Worm (Caenorhabditis elegans) whole organism, L4 larva: ENCODE results near the gene efhc-1.

Experiments used
- F10B5.3 ChIP-seq: sonication (generic microtip); optimal IDR thresholded peaks from 2 replicates; lab custom pipeline; 2016; ENCODE audit warnings: mild to moderate bottlenecking, missing genetic modification characterization, missing compliant biosample characterization
- F37D6.2 ChIP-seq: sonication (generic microtip); optimal IDR thresholded peaks from 2 replicates; lab custom pipeline; 2016; ENCODE audit warnings: mild to moderate bottlenecking, missing genetic modification characterization, missing compliant biosample characterization
- T20F7.1 ChIP-seq: fragments of 200-800 bp; sonication (Bioruptor generic); optimal IDR thresholded peaks from 2 replicates; lab custom pipeline; 2018; ENCODE audit warnings: mild to moderate bottlenecking, missing genetic modification characterization, missing compliant biosample characterization
- T26A8.4 ChIP-seq: fragments of 200-800 bp; sonication (Bioruptor generic); IDR thresholded peaks from 2 replicates; pipeline ENCODE4 v1.3.6; 2022; ENCODE audit warnings: missing genetic modification characterization, missing compliant biosample characterization
- aha-1 ChIP-seq: fragments of 150-350 bp; peaks from one replicate; lab custom pipeline; 2014; ENCODE audit warnings: missing biosample characterization, missing genetic modification characterization
- ama-1 ChIP-seq: fragments of 150-350 bp; optimal IDR thresholded peaks from 2 replicates; lab custom pipeline; 2014; ENCODE audit warnings: inconsistent platforms, mixed read lengths
- ceh-20 ChIP-seq: fragments of 200-800 bp; sonication (Bioruptor generic); IDR thresholded peaks from 2 replicates; pipeline ENCODE4 v1.3.6; 2022; ENCODE audit warnings: missing genetic modification reagents, missing genetic modification characterization, missing compliant biosample characterization
- ceh-32 ChIP-seq: sonication (generic microtip); optimal IDR thresholded peaks from 2 replicates; lab custom pipeline; 2016; ENCODE audit warnings: mild to moderate bottlenecking, missing genetic modification characterization, missing compliant biosample characterization; ENCODE audit not compliant: poor library complexity
- ceh-82 ChIP-seq: sonication (generic microtip); optimal IDR thresholded peaks from 2 replicates; lab custom pipeline; 2017; ENCODE audit warnings: missing biosample characterization, missing genetic modification characterization
- ces-1 ChIP-seq: fragments of 150-350 bp; sonication (generic microtip); optimal IDR thresholded peaks from 4 replicates; lab custom pipeline; 2014; ENCODE audit warnings: missing biosample characterization, missing genetic modification reagents, missing genetic modification characterization
- ctbp-1 ChIP-seq: fragments of 200-800 bp; sonication (Bioruptor generic); IDR thresholded peaks from 2 replicates; pipeline ENCODE4 v1.3.6; 2022; ENCODE audit warnings: missing genetic modification reagents, missing genetic modification characterization, missing compliant biosample characterization
- dve-1 ChIP-seq: sonication (generic microtip); optimal IDR thresholded peaks from 2 replicates; lab custom pipeline; 2017; ENCODE audit warnings: antibody characterized with exemption, mild to moderate bottlenecking, missing genetic modification characterization, missing compliant biosample characterization; ENCODE audit not compliant: insufficient read depth
- egl-27 ChIP-seq: sonication (generic microtip); optimal IDR thresholded peaks from 3 replicates; lab custom pipeline; 2017; ENCODE audit warnings: missing biosample characterization, missing genetic modification reagents, missing genetic modification characterization
- egl-43 ChIP-seq: fragments of 200-800 bp; sonication (Bioruptor generic); IDR thresholded peaks from 2 replicates; pipeline ENCODE4 v1.3.6; 2022; ENCODE audit warnings: missing genetic modification reagents, missing genetic modification characterization, missing compliant biosample characterization
- fkh-10 ChIP-seq: fragments of 150-350 bp; optimal IDR thresholded peaks from 2 replicates; lab custom pipeline; 2014; ENCODE audit warnings: missing biosample characterization, missing genetic modification reagents, missing genetic modification characterization
- gei-8 ChIP-seq: fragments of 200-800 bp; sonication (Bioruptor generic); optimal IDR thresholded peaks from 2 replicates; lab custom pipeline; 2018; ENCODE audit warnings: mild to moderate bottlenecking, missing genetic modification characterization, missing compliant biosample characterization
- hif-1 ChIP-seq, 2 experiments: sonication (generic microtip); optimal IDR thresholded peaks; 2 replicates each; lab custom pipeline; 2016 to 2017; ENCODE audit warnings: missing compliant biosample characterization in 2 of 2, missing genetic modification characterization in 2 of 2, missing genetic modification reagents in 2 of 2, missing genotype in 2 of 2, mild to moderate bottlenecking in 1 of 2
- hlh-11 ChIP-seq: fragments of 200-800 bp; sonication (Bioruptor generic); optimal IDR thresholded peaks from 2 replicates; lab custom pipeline; 2018; ENCODE audit warnings: mild to moderate bottlenecking, missing genetic modification characterization, missing compliant biosample characterization
- hlh-30 ChIP-seq: sonication (generic microtip); optimal IDR thresholded peaks from 2 replicates; lab custom pipeline; 2017; ENCODE audit warnings: antibody characterized with exemption, mild to moderate bottlenecking, missing genetic modification characterization, missing compliant biosample characterization; ENCODE audit not compliant: insufficient read depth
- lim-7 ChIP-seq: fragments of 200-800 bp; sonication (Bioruptor generic); IDR thresholded peaks from 2 replicates; pipeline ENCODE4 v1.3.6; 2022; ENCODE audit warnings: missing genetic modification characterization, missing compliant biosample characterization
- lin-1 ChIP-seq: fragments of 200-800 bp; sonication (Bioruptor generic); IDR thresholded peaks from 2 replicates; pipeline ENCODE4 v1.3.6; 2022; ENCODE audit warnings: missing genetic modification reagents, missing genetic modification characterization, missing compliant biosample characterization
- lin-13 ChIP-seq: fragments of 150-350 bp; optimal IDR thresholded peaks from 2 replicates; lab custom pipeline; 2014; ENCODE audit warnings: missing biosample characterization, missing genetic modification reagents, missing genetic modification characterization
- lin-38 ChIP-seq: fragments of 200-800 bp; sonication (Bioruptor generic); IDR thresholded peaks from 2 replicates; pipeline ENCODE4 v1.3.6; 2022; ENCODE audit warnings: missing genetic modification reagents, missing genetic modification characterization, missing compliant biosample characterization
- lsy-2 ChIP-seq, 2 experiments: fragments of 150-350 bp in 1 of 2; sonication (generic microtip) in 1 of 2; optimal IDR thresholded peaks; 2 replicates each; lab custom pipeline; 2014 to 2017; ENCODE audit warnings: missing biosample characterization in 2 of 2, missing genetic modification characterization in 2 of 2
- madf-9 ChIP-seq: fragments of 200-800 bp; sonication (Bioruptor generic); conservative IDR thresholded peaks from 2 replicates; pipeline ENCODE4 v1.3.6; 2022; ENCODE audit warnings: missing genetic modification reagents, missing genetic modification characterization, missing compliant biosample characterization
- mdl-1 ChIP-seq, 2 experiments: fragments of 150-350 bp in 1 of 2; sonication (generic microtip) in 1 of 2; optimal IDR thresholded peaks; 2 replicates each; lab custom pipeline; 2014 to 2017; ENCODE audit warnings: missing biosample characterization in 2 of 2, missing genetic modification characterization in 2 of 2
- mes-2 ChIP-seq: sonication (generic microtip); optimal IDR thresholded peaks from 2 replicates; lab custom pipeline; 2016; ENCODE audit warnings: missing genotype, mild to moderate bottlenecking, missing genetic modification characterization, missing compliant biosample characterization; ENCODE audit not compliant: poor library complexity, severe bottlenecking
- mxl-2 ChIP-seq: fragments of 200-800 bp; sonication (Bioruptor generic); conservative IDR thresholded peaks from 2 replicates; pipeline ENCODE4 v1.3.6; 2022; ENCODE audit warnings: missing genetic modification reagents, missing genetic modification characterization, missing compliant biosample characterization
- mxl-3 ChIP-seq: fragments of 200-800 bp; sonication (Bioruptor generic); optimal IDR thresholded peaks from 2 replicates; lab custom pipeline; 2018; ENCODE audit warnings: mild to moderate bottlenecking, missing genetic modification characterization, missing compliant biosample characterization
- nhr-102 ChIP-seq: sonication (generic microtip); optimal IDR thresholded peaks from 2 replicates; lab custom pipeline; 2016; ENCODE audit warnings: mild to moderate bottlenecking, missing genetic modification characterization, moderate library complexity, missing compliant biosample characterization
- nhr-11 ChIP-seq: fragments of 150-350 bp; optimal IDR thresholded peaks from 2 replicates; lab custom pipeline; 2014; ENCODE audit warnings: missing biosample characterization, missing genetic modification characterization
- nhr-28 ChIP-seq: fragments of 150-350 bp; optimal IDR thresholded peaks from 2 replicates; lab custom pipeline; 2014; ENCODE audit warnings: missing biosample characterization, missing genetic modification characterization
- nhr-6 ChIP-seq: fragments of 150-350 bp; optimal IDR thresholded peaks from 2 replicates; lab custom pipeline; 2014; ENCODE audit warnings: missing biosample characterization, missing genetic modification characterization
- nhr-77 ChIP-seq: fragments of 150-350 bp; optimal IDR thresholded peaks from 2 replicates; lab custom pipeline; 2014; ENCODE audit warnings: missing biosample characterization, missing genetic modification characterization
- php-3 ChIP-seq: fragments of 200-800 bp; sonication (Bioruptor generic); IDR thresholded peaks from 2 replicates; pipeline ENCODE4 v1.3.6; 2022; ENCODE audit warnings: missing genetic modification reagents, missing genetic modification characterization, missing compliant biosample characterization
- rbr-2 ChIP-seq: sonication (generic microtip); optimal IDR thresholded peaks from 2 replicates; lab custom pipeline; 2016; ENCODE audit warnings: missing genotype, missing genetic modification characterization, missing compliant biosample characterization
- saeg-2 ChIP-seq: fragments of 200-800 bp; sonication (Bioruptor generic); IDR thresholded peaks from 2 replicates; pipeline ENCODE4 v1.3.6; 2022; ENCODE audit warnings: missing genetic modification reagents, missing genetic modification characterization, missing compliant biosample characterization
- set-16 ChIP-seq: fragments of 200-800 bp; sonication (Bioruptor generic); IDR thresholded peaks from 2 replicates; pipeline ENCODE4 v1.3.6; 2022; ENCODE audit warnings: missing genetic modification reagents, missing genetic modification characterization, missing compliant biosample characterization
- snpc-1.2 ChIP-seq: fragments of 200-800 bp; sonication (Bioruptor generic); IDR thresholded peaks from 2 replicates; pipeline ENCODE4 v1.3.6; 2022; ENCODE audit warnings: missing genetic modification reagents, missing genetic modification characterization, missing compliant biosample characterization
- snpc-4 ChIP-seq: fragments of 150-350 bp; optimal IDR thresholded peaks from 2 replicates; lab custom pipeline; 2014; ENCODE audit warnings: missing biosample characterization, missing genetic modification characterization
- tra-1 ChIP-seq: fragments of 200-800 bp; sonication (Bioruptor generic); IDR thresholded peaks from 2 replicates; pipeline ENCODE4 v1.3.6; 2022; ENCODE audit warnings: missing genetic modification reagents, missing genetic modification characterization, missing compliant biosample characterization
- unc-39 ChIP-seq: sonication (generic microtip); optimal IDR thresholded peaks from 2 replicates; lab custom pipeline; 2017; ENCODE audit warnings: missing biosample characterization, missing genetic modification characterization
- unc-62 ChIP-seq, 3 experiments: fragments of 150-350 bp in 1 of 3; sonication (generic microtip); optimal IDR thresholded peaks in 2 of 3; peaks in 1 of 3; 1 replicate in 1 of 3; 2 replicates in 2 of 3; lab custom pipeline; 2014 to 2017; ENCODE audit warnings: missing biosample characterization in 3 of 3, missing genetic modification characterization in 3 of 3, missing genetic modification reagents in 3 of 3, missing genotype in 1 of 3
- zfp-2 ChIP-seq: sonication (generic microtip); optimal IDR thresholded peaks from 2 replicates; lab custom pipeline; 2016; ENCODE audit warnings: mild to moderate bottlenecking, missing genetic modification characterization, missing compliant biosample characterization
- zip-2 ChIP-seq: fragments of 150-350 bp; optimal IDR thresholded peaks from 2 replicates; lab custom pipeline; 2014; ENCODE audit warnings: missing biosample characterization, missing genetic modification characterization
- ztf-11 ChIP-seq: fragments of 150-350 bp; optimal IDR thresholded peaks from 2 replicates; lab custom pipeline; 2014; ENCODE audit warnings: missing biosample characterization, missing genetic modification characterization

The efhc-1 gene

DNA sequence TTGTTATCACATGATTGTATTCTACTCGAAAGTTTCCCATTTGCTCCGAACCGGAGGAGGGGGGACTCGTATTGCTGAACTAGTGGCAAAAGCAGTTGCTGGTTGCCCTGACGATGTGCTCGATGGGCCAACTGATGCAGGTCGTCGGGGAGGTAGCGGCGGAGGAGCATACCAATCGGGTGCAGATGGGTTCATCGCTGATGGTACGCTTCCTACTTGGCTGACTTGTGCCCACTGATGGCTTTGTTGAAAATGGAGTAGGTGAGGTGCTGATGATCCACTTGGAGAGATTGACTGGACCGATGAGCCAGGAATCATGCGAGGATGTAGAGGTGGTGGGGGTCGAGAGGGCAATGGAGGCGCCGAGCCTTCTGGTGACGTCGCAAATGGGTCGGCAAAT is 15.4 kb downstream of the efhc-1 start:
- TF ChIP-seq saeg-2 (GFP tag; lab: Robert Waterston, UW) (no peak), egl-43 (0 out of 2 replicates have a peak, but pooled peaks have one; percentile 39), snpc-1.2 (GFP tag; lab: Robert Waterston, UW) (no peak), set-16 (GFP tag; lab: Robert Waterston, UW) (peak; percentile 66), hlh-30 (no peak)

DNA sequence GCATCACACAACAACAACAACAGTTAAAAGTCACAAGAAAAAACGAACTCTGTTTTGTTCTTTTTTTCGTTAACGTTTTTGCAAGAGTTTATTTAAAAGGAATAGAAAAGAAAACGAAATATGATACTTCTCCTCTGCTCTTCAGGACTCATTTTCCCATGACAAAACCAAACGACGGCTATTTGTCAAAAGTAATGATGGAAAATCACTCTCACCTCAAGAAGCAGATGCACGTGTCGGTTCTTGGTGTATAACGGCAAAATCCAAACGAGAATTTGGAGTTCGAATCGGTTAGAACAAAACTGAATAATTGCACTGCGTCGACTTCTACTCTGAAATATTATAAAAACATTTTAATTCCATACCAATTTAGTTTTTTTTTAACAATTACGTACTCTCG is 18.8 kb downstream of the efhc-1 start:
- TF ChIP-seq saeg-2 (GFP tag; lab: Robert Waterston, UW), result no peak
- TF ChIP-seq snpc-4 (tag; lab: Kevin White, UChicago), result no peak
- TF ChIP-seq rbr-2, result no peak
- no peak for TF ChIP-seq hlh-11 (tag; lab: Kevin White, UChicago)
- TF ChIP-seq ces-1 (GFP tag; lab: Kevin White, UChicago), result no peak
- peak in 1 of 2 experiments; percentile 95 for TF ChIP-seq unc-62 (GFP tag; optimal IDR thresholded peaks at IDR 0.05 in 1 of 2; lab: Kevin White, UChicago)
- TF ChIP-seq unc-62 (tag; optimal IDR thresholded peaks at IDR 0.05; lab: Kevin White, UChicago), result no peak
- no peak for TF ChIP-seq zfp-2 (tag; lab: Kevin White, UChicago)
- TF ChIP-seq ztf-11 (tag; lab: Kevin White, UChicago), result no peak
- TF ChIP-seq ceh-82 (tag; lab: Kevin White, UChicago), result no peak

DNA sequence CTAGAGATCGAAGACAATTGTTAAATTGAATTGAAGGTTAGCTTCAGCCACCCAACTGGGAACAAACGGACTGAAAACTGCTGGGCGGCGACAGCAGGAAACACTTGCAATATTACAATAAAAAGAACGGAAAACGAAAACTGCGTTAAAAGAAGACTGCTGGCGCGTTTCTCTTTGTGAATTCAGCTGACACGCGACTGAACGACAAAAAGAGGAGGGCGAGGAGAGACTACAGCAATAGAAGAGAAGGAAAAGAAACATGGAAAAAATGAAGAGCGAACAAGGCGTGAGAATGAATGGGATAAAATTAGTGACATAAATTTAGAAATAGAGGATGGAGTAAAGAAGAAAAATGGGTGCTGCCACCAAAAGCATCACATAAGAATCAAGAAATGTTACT is 19.5 kb downstream of the efhc-1 start:
- peak; percentile 57; the same call in 1 of the 2 replicates for TF ChIP-seq madf-9
- peak; percentile 6 for TF ChIP-seq gei-8
- no peak for TF ChIP-seq unc-39 (tag; lab: Kevin White, UChicago)
- no peak for TF ChIP-seq zip-2 (tag; lab: Kevin White, UChicago)
- no peak for TF ChIP-seq egl-27 (tag; lab: Kevin White, UChicago)
- TF ChIP-seq tra-1, result 0 out of 2 replicates have a peak, but pooled peaks have one; percentile 47
- TF ChIP-seq mxl-3 (GFP tag; lab: Kevin White, UChicago), result peak; percentile 89
- peak; percentile 96 for TF ChIP-seq aha-1 (tag; lab: Kevin White, UChicago)
- TF ChIP-seq unc-62 (GFP tag; optimal IDR thresholded peaks at IDR 0.05 in 1 of 2; lab: Kevin White, UChicago), result peak in 1 of 2 experiments; percentile 99
- TF ChIP-seq unc-62 (tag; optimal IDR thresholded peaks at IDR 0.05; lab: Kevin White, UChicago), result no peak
- no peak for TF ChIP-seq T20F7.1 (GFP tag; lab: Kevin White, UChicago)
- TF ChIP-seq F37D6.2 (tag; lab: Kevin White, UChicago), result peak; percentile 77
- TF ChIP-seq mxl-2 (GFP tag; lab: Robert Waterston, UW), result no peak
- TF ChIP-seq php-3 (GFP tag; lab: Robert Waterston, UW), result 0 out of 2 replicates have a peak, but pooled peaks have one; percentile 42
- TF ChIP-seq nhr-11 (tag; lab: Kevin White, UChicago), result peak; percentile 85
- TF ChIP-seq T26A8.4 (GFP tag; lab: Robert Waterston, UW), result peak; percentile 82
- peak; percentile 97 for TF ChIP-seq hlh-11 (tag; lab: Kevin White, UChicago)
- no peak for TF ChIP-seq lim-7
- peak; percentile 64 for TF ChIP-seq ceh-32 (tag; lab: Kevin White, UChicago)
- TF ChIP-seq ceh-20 (GFP tag; lab: Robert Waterston, UW), result peak; percentile 80
- TF ChIP-seq F10B5.3 (tag; lab: Kevin White, UChicago), result peak; percentile 13
- peak in 1 of 2 experiments; percentile 59 for TF ChIP-seq hif-1 (tag; optimal IDR thresholded peaks at IDR 0.05; lab: Kevin White, UChicago)
- TF ChIP-seq lin-13 (GFP tag; lab: Kevin White, UChicago), result peak; percentile 47
- TF ChIP-seq lsy-2 (tag; optimal IDR thresholded peaks at IDR 0.05; lab: Kevin White, UChicago), result peak; percentile 46 to 92
- TF ChIP-seq ctbp-1 (GFP tag; lab: Robert Waterston, UW), result peak; percentile 79; the same call in 1 of the 2 replicates
- 0 out of 2 replicates have a peak, but pooled peaks have one; percentile 13 for TF ChIP-seq lin-1 (GFP tag; lab: Robert Waterston, UW)
- peak; percentile 28 for TF ChIP-seq nhr-77 (tag; lab: Kevin White, UChicago)
- TF ChIP-seq mdl-1 (tag; optimal IDR thresholded peaks at IDR 0.05; lab: Kevin White, UChicago), result peak in 1 of 2 experiments; percentile 94
- peak; percentile 98 for TF ChIP-seq hlh-30
- no peak for TF ChIP-seq nhr-102 (tag; lab: Kevin White, UChicago)
- peak; percentile 88 for TF ChIP-seq nhr-6 (tag; lab: Kevin White, UChicago)
- peak; percentile 96 for TF ChIP-seq dve-1 (tag; lab: Kevin White, UChicago)
- peak; percentile 71; the same call in 1 of the 2 replicates for TF ChIP-seq lin-38 (GFP tag; lab: Robert Waterston, UW)
- peak; percentile 88 for TF ChIP-seq mes-2 (tag; lab: Kevin White, UChicago)
- no peak for TF ChIP-seq ama-1 (lab: Kevin White, UChicago)
- TF ChIP-seq nhr-28 (tag; lab: Kevin White, UChicago), result peak; percentile 73
- TF ChIP-seq ces-1 (GFP tag; lab: Kevin White, UChicago), result peak; percentile 50
- TF ChIP-seq fkh-10 (GFP tag; lab: Kevin White, UChicago), result peak; percentile 70
